Worm (Caenorhabditis elegans) whole organism, young adult: ENCODE data around the gene ubc-8.

Experiments used
- B0035.1 ChIP-seq: sonication (generic microtip); optimal IDR thresholded peaks from 2 replicates; lab custom pipeline; 2016; ENCODE audit warnings: missing genetic modification characterization, mild to moderate bottlenecking, missing compliant biosample characterization, missing genotype, missing genetic modification reagents
- D2030.7 ChIP-seq: fragments of 200-800 bp; sonication (Bioruptor generic); IDR thresholded peaks from 2 replicates; pipeline ENCODE4 v1.3.6; 2022; ENCODE audit warnings: missing genetic modification reagents, missing genetic modification characterization, missing compliant biosample characterization
- F22D6.2 ChIP-seq: sonication (generic microtip); optimal IDR thresholded peaks from 2 replicates; lab custom pipeline; 2016; ENCODE audit warnings: mild to moderate bottlenecking, missing genetic modification characterization, missing compliant biosample characterization
- F39B2.1 ChIP-seq: fragments of 200-800 bp; sonication (Bioruptor generic); IDR thresholded peaks from 2 replicates; pipeline ENCODE4 v1.3.6; 2022; ENCODE audit warnings: missing genetic modification reagents, missing genetic modification characterization, missing compliant biosample characterization
- F57A8.1 ChIP-seq: fragments of 200-800 bp; sonication (Bioruptor generic); optimal IDR thresholded peaks from 2 replicates; lab custom pipeline; 2018; ENCODE audit warnings: mild to moderate bottlenecking, missing genetic modification characterization, moderate library complexity, missing compliant biosample characterization
- Y53F4B.3 ChIP-seq: fragments of 200-800 bp; sonication (Bioruptor generic); IDR thresholded peaks from 2 replicates; pipeline ENCODE4 v1.3.6; 2022; ENCODE audit warnings: missing genetic modification reagents, missing genetic modification characterization, missing compliant biosample characterization
- Y67H2A.10 ChIP-seq: fragments of 200-800 bp; sonication (Bioruptor generic); conservative IDR thresholded peaks from 2 replicates; pipeline ENCODE4 v1.3.6; 2022; ENCODE audit warnings: missing genetic modification reagents, missing genetic modification characterization, missing compliant biosample characterization
- aptf-3 ChIP-seq: fragments of 200-800 bp; sonication (Bioruptor generic); IDR thresholded peaks from 2 replicates; pipeline ENCODE4 v1.3.6; 2022; ENCODE audit warnings: missing genetic modification characterization, missing compliant biosample characterization
- athp-1 ChIP-seq: sonication (generic microtip); optimal IDR thresholded peaks from 2 replicates; lab custom pipeline; 2017; ENCODE audit warnings: mild to moderate bottlenecking, missing genetic modification characterization, missing compliant biosample characterization
- attf-3 ChIP-seq: fragments of 200-800 bp; sonication (Bioruptor generic); conservative IDR thresholded peaks from 2 replicates; pipeline ENCODE4 v1.3.6; 2022; ENCODE audit warnings: missing genetic modification reagents, missing genetic modification characterization, missing compliant biosample characterization
- attf-5 ChIP-seq: fragments of 200-800 bp; sonication (Bioruptor generic); optimal IDR thresholded peaks from 2 replicates; lab custom pipeline; 2018; ENCODE audit warnings: mild to moderate bottlenecking, missing genetic modification characterization, missing compliant biosample characterization
- cebp-2 ChIP-seq: fragments of 200-800 bp; sonication (Bioruptor generic); IDR thresholded peaks from 2 replicates; pipeline ENCODE4 v1.3.6; 2022; ENCODE audit warnings: missing genetic modification characterization, missing compliant biosample characterization
- ceh-40 ChIP-seq: fragments of 200-800 bp; sonication (Bioruptor generic); IDR thresholded peaks from 2 replicates; pipeline ENCODE4 v1.3.6; 2022; ENCODE audit warnings: missing genetic modification characterization, missing compliant biosample characterization
- ceh-79 ChIP-seq: sonication (generic microtip); optimal IDR thresholded peaks from 2 replicates; lab custom pipeline; 2017; ENCODE audit warnings: mild to moderate bottlenecking, missing genetic modification characterization, missing compliant biosample characterization
- die-1 ChIP-seq: sonication (generic microtip); optimal IDR thresholded peaks from 2 replicates; lab custom pipeline; 2016; ENCODE audit warnings: missing genotype, mild to moderate bottlenecking, missing genetic modification characterization, missing compliant biosample characterization
- dpl-1 ChIP-seq: fragments of 150-350 bp; optimal IDR thresholded peaks from 2 replicates; lab custom pipeline; 2014; ENCODE audit warnings: missing biosample characterization, missing genetic modification reagents, missing genetic modification characterization
- efl-1 ChIP-seq: fragments of 150-350 bp; optimal IDR thresholded peaks from 2 replicates; lab custom pipeline; 2014; ENCODE audit warnings: missing biosample characterization, missing genetic modification reagents, missing genetic modification characterization
- egl-18 ChIP-seq: fragments of 200-800 bp; sonication (Bioruptor generic); IDR thresholded peaks from 2 replicates; pipeline ENCODE4 v1.3.6; 2022; ENCODE audit warnings: missing genetic modification reagents, missing genetic modification characterization, missing compliant biosample characterization
- egl-44 ChIP-seq: fragments of 200-800 bp; sonication (Bioruptor generic); IDR thresholded peaks from 2 replicates; pipeline ENCODE4 v1.3.6; 2022; ENCODE audit warnings: missing genetic modification reagents, missing genetic modification characterization, missing compliant biosample characterization
- ekl-4 ChIP-seq: fragments of 200-800 bp; sonication (Bioruptor generic); IDR thresholded peaks from 2 replicates; pipeline ENCODE4 v1.3.6; 2022; ENCODE audit warnings: missing genetic modification reagents, missing genetic modification characterization, missing compliant biosample characterization
- gei-17 ChIP-seq: fragments of 200-800 bp; sonication (Bioruptor generic); optimal IDR thresholded peaks from 2 replicates; lab custom pipeline; 2018; ENCODE audit warnings: mild to moderate bottlenecking, missing genetic modification characterization, missing compliant biosample characterization
- hlh-26 ChIP-seq: fragments of 200-800 bp; sonication (Bioruptor generic); conservative IDR thresholded peaks from 2 replicates; pipeline ENCODE4 v1.3.6; 2022; ENCODE audit warnings: missing genetic modification reagents, missing genetic modification characterization, missing compliant biosample characterization
- hmg-1.2 ChIP-seq: fragments of 200-800 bp; sonication (Bioruptor generic); IDR thresholded peaks from 2 replicates; pipeline ENCODE4 v1.3.6; 2022; ENCODE audit warnings: missing genetic modification reagents, missing genetic modification characterization, missing compliant biosample characterization
- hmg-20 ChIP-seq: fragments of 200-800 bp; sonication (Bioruptor generic); IDR thresholded peaks from 2 replicates; pipeline ENCODE4 v1.3.6; 2022; ENCODE audit warnings: missing genetic modification reagents, missing genetic modification characterization, missing compliant biosample characterization
- lag-1 ChIP-seq: fragments of 200-800 bp; sonication (Bioruptor generic); IDR thresholded peaks from 2 replicates; pipeline ENCODE4 v1.3.6; 2022; ENCODE audit warnings: missing genetic modification reagents, missing genetic modification characterization, missing compliant biosample characterization
- let-526 ChIP-seq: fragments of 200-800 bp; sonication (Bioruptor generic); IDR thresholded peaks from 2 replicates; pipeline ENCODE4 v1.3.6; 2022; ENCODE audit warnings: missing genetic modification reagents, missing genetic modification characterization, missing compliant biosample characterization
- lin-26 ChIP-seq: fragments of 200-800 bp; sonication (Bioruptor generic); IDR thresholded peaks from 2 replicates; pipeline ENCODE4 v1.3.6; 2022; ENCODE audit warnings: missing genetic modification reagents, missing genetic modification characterization, missing compliant biosample characterization
- lin-54 ChIP-seq: fragments of 200-800 bp; sonication (Bioruptor generic); optimal IDR thresholded peaks from 2 replicates; lab custom pipeline; 2018; ENCODE audit warnings: mild to moderate bottlenecking, missing genetic modification characterization, missing compliant biosample characterization
- lsy-27 ChIP-seq: sonication (generic microtip); optimal IDR thresholded peaks from 2 replicates; lab custom pipeline; 2017; ENCODE audit warnings: missing genetic modification characterization, mild to moderate bottlenecking, missing compliant biosample characterization, antibody characterized with exemption, missing genotype, borderline replicate concordance; ENCODE audit not compliant: insufficient read depth
- madf-10 ChIP-seq: sonication (generic microtip); optimal IDR thresholded peaks from 2 replicates; lab custom pipeline; 2016; ENCODE audit warnings: mild to moderate bottlenecking, missing genetic modification characterization, missing compliant biosample characterization
- madf-6 ChIP-seq: fragments of 200-800 bp; sonication (Bioruptor generic); IDR thresholded peaks from 2 replicates; pipeline ENCODE4 v1.3.6; 2022; ENCODE audit warnings: missing genetic modification reagents, missing genetic modification characterization, missing compliant biosample characterization
- mcd-1 ChIP-seq: fragments of 200-800 bp; sonication (Bioruptor generic); IDR thresholded peaks from 2 replicates; pipeline ENCODE4 v1.3.6; 2022; ENCODE audit warnings: missing genetic modification reagents, missing genetic modification characterization, missing compliant biosample characterization
- mes-4 ChIP-seq: sonication (generic microtip); optimal IDR thresholded peaks from 2 replicates; lab custom pipeline; 2016; ENCODE audit warnings: missing genotype, missing genetic modification characterization, missing compliant biosample characterization
- nfya-1 ChIP-seq: sonication (generic microtip); optimal IDR thresholded peaks from 2 replicates; lab custom pipeline; 2017; ENCODE audit warnings: antibody characterized with exemption, missing compliant biosample characterization, missing genetic modification characterization, borderline replicate concordance; ENCODE audit not compliant: insufficient read depth
- nfya-2 ChIP-seq: fragments of 200-800 bp; sonication (Bioruptor generic); IDR thresholded peaks from 2 replicates; pipeline ENCODE4 v1.3.6; 2022; ENCODE audit warnings: missing genetic modification reagents, missing genetic modification characterization, missing compliant biosample characterization
- nhr-80 ChIP-seq: sonication (generic microtip); optimal IDR thresholded peaks from 2 replicates; lab custom pipeline; 2016; ENCODE audit warnings: missing genetic modification characterization, missing compliant biosample characterization
- rcor-1 ChIP-seq: fragments of 200-800 bp; sonication (Bioruptor generic); IDR thresholded peaks from 2 replicates; pipeline ENCODE4 v1.3.6; 2022; ENCODE audit warnings: missing genetic modification reagents, missing genetic modification characterization, missing compliant biosample characterization
- rec-8 ChIP-seq, 2 experiments: sonication (generic microtip); optimal IDR thresholded peaks; 2 replicates each; lab custom pipeline; 2016; ENCODE audit warnings: mild to moderate bottlenecking in 2 of 2, missing genetic modification characterization in 2 of 2, missing genetic modification reagents in 2 of 2, missing genotype in 2 of 2, missing biosample characterization in 1 of 2, missing compliant biosample characterization in 1 of 2, moderate library complexity in 1 of 2
- snpc-1.1 ChIP-seq: sonication (generic microtip); optimal IDR thresholded peaks from 2 replicates; lab custom pipeline; 2017; ENCODE audit warnings: missing genetic modification characterization, mild to moderate bottlenecking, missing compliant biosample characterization, antibody characterized with exemption, moderate library complexity, missing genotype, missing genetic modification reagents; ENCODE audit not compliant: insufficient read depth
- snpc-3.4 ChIP-seq: sonication (generic microtip); optimal IDR thresholded peaks from 2 replicates; lab custom pipeline; 2017; ENCODE audit warnings: missing genetic modification characterization, mild to moderate bottlenecking, missing compliant biosample characterization, antibody characterized with exemption, moderate library complexity, missing genotype, missing genetic modification reagents
- tbx-9 ChIP-seq: sonication (generic microtip); optimal IDR thresholded peaks from 2 replicates; lab custom pipeline; 2016; ENCODE audit warnings: borderline replicate concordance, missing genetic modification characterization, inconsistent platforms, missing compliant biosample characterization
- tlf-1 ChIP-seq: fragments of 200-800 bp; sonication (Bioruptor generic); optimal IDR thresholded peaks from 2 replicates; lab custom pipeline; 2018; ENCODE audit warnings: mild to moderate bottlenecking, missing genetic modification characterization, missing compliant biosample characterization
- xnd-1 ChIP-seq: sonication (generic microtip); optimal IDR thresholded peaks from 2 replicates; lab custom pipeline; 2016; ENCODE audit warnings: missing genotype, missing genetic modification reagents, missing genetic modification characterization, missing compliant biosample characterization
- ztf-18 ChIP-seq: sonication (generic microtip); optimal IDR thresholded peaks from 2 replicates; lab custom pipeline; 2016; ENCODE audit warnings: missing genotype, mild to moderate bottlenecking, missing genetic modification characterization, missing compliant biosample characterization
- ztf-22 ChIP-seq: fragments of 200-800 bp; sonication (Bioruptor generic); optimal IDR thresholded peaks from 2 replicates; lab custom pipeline; 2018; ENCODE audit warnings: mild to moderate bottlenecking, missing genetic modification characterization, moderate library complexity, missing compliant biosample characterization
- ztf-25 ChIP-seq: fragments of 200-800 bp; sonication (Bioruptor generic); IDR thresholded peaks from 2 replicates; pipeline ENCODE4 v1.3.6; 2022; ENCODE audit warnings: missing genetic modification reagents, missing genetic modification characterization, missing compliant biosample characterization
- ztf-6 ChIP-seq: fragments of 200-800 bp; sonication (Bioruptor generic); IDR thresholded peaks from 2 replicates; pipeline ENCODE4 v1.3.6; 2022; ENCODE audit warnings: missing genetic modification reagents, missing genetic modification characterization, missing compliant biosample characterization

ubc-8 gene

DNA sequence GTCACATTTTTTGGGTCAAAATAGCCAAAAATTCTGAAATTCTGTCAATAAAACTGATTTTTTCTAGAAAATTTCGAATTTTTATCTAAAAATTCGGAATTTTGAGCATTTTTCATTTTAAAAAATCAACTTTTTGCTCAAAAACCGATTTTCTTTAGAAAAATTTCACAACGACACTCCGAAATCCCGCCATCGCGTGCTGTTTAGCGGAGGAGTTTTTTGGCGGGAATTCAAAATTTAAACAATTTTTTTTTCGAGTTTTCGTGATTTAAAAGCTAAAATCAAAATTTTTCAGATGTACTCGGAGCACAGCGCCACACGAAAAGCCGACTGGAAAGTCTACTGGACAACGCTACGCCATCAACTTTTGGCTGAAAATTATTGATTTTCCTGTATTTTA is 29.4 kb downstream of the ubc-8 start:
- no peak for TF ChIP-seq ztf-22 (GFP tag; lab: Kevin White, UChicago)
- TF ChIP-seq ztf-18 (tag; lab: Kevin White, UChicago): peak; percentile 31
- peak; percentile 18; the same call in 1 of the 2 replicates for TF ChIP-seq madf-6 (GFP tag; lab: Robert Waterston, UW)
- peak; percentile 43 for TF ChIP-seq efl-1 (GFP tag; lab: Kevin White, UChicago)
- TF ChIP-seq mes-4 (tag; lab: Kevin White, UChicago): no peak
- no peak for TF ChIP-seq aptf-3 (GFP tag; lab: Robert Waterston, UW)
- no peak for TF ChIP-seq hmg-20 (GFP tag; lab: Robert Waterston, UW)
- peak; percentile 68 for TF ChIP-seq lin-54 (GFP tag; lab: Kevin White, UChicago)
- TF ChIP-seq nfya-1 (tag; lab: Kevin White, UChicago): no peak
- TF ChIP-seq attf-3: peak; percentile 86

DNA sequence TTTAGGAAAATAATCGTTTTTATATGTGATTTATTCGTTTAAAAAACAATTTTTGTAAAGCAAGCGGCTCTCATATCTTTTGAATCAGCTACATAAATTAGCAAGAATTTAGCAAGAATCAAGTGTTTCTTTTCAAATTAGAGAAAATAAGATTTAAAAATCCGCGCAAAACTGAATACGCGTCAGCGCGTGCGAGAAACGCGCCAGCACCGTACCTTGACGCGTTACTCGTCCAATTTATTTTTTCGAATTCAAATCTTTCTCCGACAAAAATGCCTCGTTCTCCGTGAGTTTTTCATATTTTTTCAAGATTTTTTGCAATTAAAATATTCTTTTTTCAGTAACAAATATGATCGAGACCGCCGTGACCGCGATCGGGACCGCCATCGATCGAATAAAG is 30.8 kb downstream of the ubc-8 start, which contains the start of gene Y94H6A.3:
TSS of gene Y94H6A.3 (plus strand) at position 232 of the 400 bp plus-strand sequence.
- TF ChIP-seq ceh-40 (GFP tag; lab: Robert Waterston, UW) (no peak), attf-5 (peak; percentile 67), snpc-1.1 (tag; lab: Kevin White, UChicago) (no peak), F22D6.2 (tag; lab: Kevin White, UChicago) (no peak), die-1 (tag; lab: Kevin White, UChicago) (no peak), tbx-9 (tag; lab: Kevin White, UChicago) (no peak), mes-4 (tag; lab: Kevin White, UChicago) (no peak), D2030.7 (GFP tag; lab: Robert Waterston, UW) (peak; percentile 67), cebp-2 (GFP tag; lab: Robert Waterston, UW) (no peak), rcor-1 (GFP tag; lab: Robert Waterston, UW) (peak; percentile 88), nfya-2 (GFP tag; lab: Robert Waterston, UW) (no peak), gei-17 (peak; percentile 50), tlf-1 (GFP tag; lab: Kevin White, UChicago) (peak; percentile 66), hmg-1.2 (GFP tag; lab: Robert Waterston, UW) (peak; percentile 60; the same call in 1 of the 2 replicates), ztf-25 (GFP tag; lab: Robert Waterston, UW) (no peak), F39B2.1 (no peak), Y67H2A.10 (no peak), lsy-27 (tag; lab: Kevin White, UChicago) (no peak), egl-44 (GFP tag; lab: Robert Waterston, UW) (no peak), ztf-6 (GFP tag; lab: Robert Waterston, UW) (no peak), egl-18 (no peak), ztf-18 (tag; lab: Kevin White, UChicago) (peak; percentile 96), Y53F4B.3 (GFP tag; lab: Robert Waterston, UW) (no peak), dpl-1 (GFP tag; lab: Kevin White, UChicago) (peak; percentile 88), hlh-26 (GFP tag; lab: Robert Waterston, UW) (no peak), nhr-80 (tag; lab: Kevin White, UChicago) (no peak), ceh-79 (no peak), F57A8.1 (no peak), let-526 (no peak), snpc-3.4 (peak; percentile 31), rec-8 (tag; optimal IDR thresholded peaks at IDR 0.05; lab: Kevin White, UChicago) (no peak), hmg-20 (GFP tag; lab: Robert Waterston, UW) (peak; percentile 82), ekl-4 (peak; percentile 77), xnd-1 (tag; lab: Kevin White, UChicago) (peak; percentile 53), mcd-1 (GFP tag; lab: Robert Waterston, UW) (peak; percentile 93), madf-6 (GFP tag; lab: Robert Waterston, UW) (peak; percentile 78), lin-26 (no peak), madf-10 (tag; lab: Kevin White, UChicago) (no peak), lag-1 (GFP tag; lab: Robert Waterston, UW) (no peak), B0035.1 (no peak), athp-1 (tag; lab: Kevin White, UChicago) (no peak)
